Worm (Caenorhabditis elegans) whole organism, young adult: Measurements from ENCODE around the gene C31H2.4.

Experiments
- B0019.2 ChIP-seq: fragments of 200-800 bp; sonication (Bioruptor generic); conservative IDR thresholded peaks from 2 replicates; pipeline ENCODE4 v1.3.6; 2022; ENCODE audit warnings: missing genetic modification reagents, missing genetic modification characterization, missing compliant biosample characterization
- B0336.3 ChIP-seq: fragments of 200-800 bp; sonication (Bioruptor generic); IDR thresholded peaks from 2 replicates; pipeline ENCODE4 v1.3.6; 2022; ENCODE audit warnings: missing genetic modification characterization, missing compliant biosample characterization
- C06A6.2 ChIP-seq: fragments of 200-800 bp; sonication (Bioruptor generic); conservative IDR thresholded peaks from 2 replicates; pipeline ENCODE4 v1.3.6; 2022; ENCODE audit warnings: missing genetic modification characterization, missing compliant biosample characterization
- C17E4.6 ChIP-seq: fragments of 200-800 bp; sonication (Bioruptor generic); IDR thresholded peaks from 2 replicates; pipeline ENCODE4 v1.3.6; 2022; ENCODE audit warnings: missing genetic modification reagents, missing genetic modification characterization, missing compliant biosample characterization
- F10E7.11 ChIP-seq: sonication (generic microtip); optimal IDR thresholded peaks from 2 replicates; lab custom pipeline; 2017; ENCODE audit warnings: mild to moderate bottlenecking, missing genetic modification characterization, moderate library complexity, missing compliant biosample characterization
- F22D6.2 ChIP-seq: sonication (generic microtip); optimal IDR thresholded peaks from 2 replicates; lab custom pipeline; 2016; ENCODE audit warnings: mild to moderate bottlenecking, missing genetic modification characterization, missing compliant biosample characterization
- F37B4.10 ChIP-seq: fragments of 200-800 bp; sonication (Bioruptor generic); IDR thresholded peaks from 2 replicates; pipeline ENCODE4 v1.3.6; 2022; ENCODE audit warnings: missing genetic modification characterization, missing compliant biosample characterization
- F39B2.1 ChIP-seq: fragments of 200-800 bp; sonication (Bioruptor generic); IDR thresholded peaks from 2 replicates; pipeline ENCODE4 v1.3.6; 2022; ENCODE audit warnings: missing genetic modification reagents, missing genetic modification characterization, missing compliant biosample characterization
- F49E8.2 ChIP-seq: sonication (generic microtip); optimal IDR thresholded peaks from 3 replicates; lab custom pipeline; 2017; ENCODE audit warnings: missing genetic modification characterization, mild to moderate bottlenecking, missing compliant biosample characterization, antibody characterized with exemption, moderate library complexity; ENCODE audit not compliant: insufficient read depth
- F57C9.4 ChIP-seq: sonication (generic microtip); optimal IDR thresholded peaks from 2 replicates; lab custom pipeline; 2017; ENCODE audit warnings: mild to moderate bottlenecking, missing genetic modification characterization, missing compliant biosample characterization
- K11D2.4 ChIP-seq: fragments of 200-800 bp; sonication (Bioruptor generic); IDR thresholded peaks from 2 replicates; pipeline ENCODE4 v1.3.6; 2022; ENCODE audit warnings: missing genetic modification reagents, missing genetic modification characterization, missing compliant biosample characterization
- Y53F4B.3 ChIP-seq: fragments of 200-800 bp; sonication (Bioruptor generic); IDR thresholded peaks from 2 replicates; pipeline ENCODE4 v1.3.6; 2022; ENCODE audit warnings: missing genetic modification reagents, missing genetic modification characterization, missing compliant biosample characterization
- Y56A3A.18 ChIP-seq: fragments of 200-800 bp; sonication (Bioruptor generic); IDR thresholded peaks from 2 replicates; pipeline ENCODE4 v1.3.6; 2022; ENCODE audit warnings: missing genetic modification reagents, missing genetic modification characterization, missing compliant biosample characterization
- Y95B8A.8 ChIP-seq: fragments of 200-800 bp; sonication (Bioruptor generic); IDR thresholded peaks from 2 replicates; pipeline ENCODE4 v1.3.6; 2022; ENCODE audit warnings: missing genetic modification reagents, missing genetic modification characterization, missing compliant biosample characterization
- akir-1 ChIP-seq: fragments of 200-800 bp; sonication (Bioruptor generic); optimal IDR thresholded peaks from 2 replicates; lab custom pipeline; 2018; ENCODE audit warnings: mild to moderate bottlenecking, missing genetic modification characterization, moderate library complexity, missing compliant biosample characterization
- athp-1 ChIP-seq: sonication (generic microtip); optimal IDR thresholded peaks from 2 replicates; lab custom pipeline; 2017; ENCODE audit warnings: mild to moderate bottlenecking, missing genetic modification characterization, missing compliant biosample characterization
- cebp-1 ChIP-seq, 2 experiments: fragments of 200-800 bp in 1 of 2; sonication (Bioruptor generic) in 1 of 2; sonication (generic microtip) in 1 of 2; IDR thresholded peaks in 1 of 2; optimal IDR thresholded peaks in 1 of 2; 2 replicates each; pipeline versions ENCODE4 v1.3.6 to Lab custom; 2017 to 2022; ENCODE audit warnings: missing compliant biosample characterization in 2 of 2, missing genetic modification characterization in 2 of 2, mild to moderate bottlenecking in 1 of 2, missing genetic modification reagents in 1 of 2, moderate library complexity in 1 of 2
- ceh-58 ChIP-seq: fragments of 200-800 bp; sonication (Bioruptor generic); IDR thresholded peaks from 2 replicates; pipeline ENCODE4 v1.3.6; 2022; ENCODE audit warnings: missing genetic modification characterization, missing compliant biosample characterization
- ceh-79 ChIP-seq: sonication (generic microtip); optimal IDR thresholded peaks from 2 replicates; lab custom pipeline; 2017; ENCODE audit warnings: mild to moderate bottlenecking, missing genetic modification characterization, missing compliant biosample characterization
- ceh-91 ChIP-seq: fragments of 200-800 bp; sonication (Bioruptor generic); IDR thresholded peaks from 2 replicates; pipeline ENCODE4 v1.3.6; 2022; ENCODE audit warnings: missing genetic modification reagents, missing genetic modification characterization, missing compliant biosample characterization
- chd-7 ChIP-seq: sonication (generic microtip); optimal IDR thresholded peaks from 2 replicates; lab custom pipeline; 2016; ENCODE audit warnings: mild to moderate bottlenecking, missing genetic modification characterization, moderate library complexity, missing compliant biosample characterization
- die-1 ChIP-seq: sonication (generic microtip); optimal IDR thresholded peaks from 2 replicates; lab custom pipeline; 2016; ENCODE audit warnings: missing genotype, mild to moderate bottlenecking, missing genetic modification characterization, missing compliant biosample characterization
- dox-1 ChIP-seq: fragments of 200-800 bp; sonication (Bioruptor generic); IDR thresholded peaks from 2 replicates; pipeline ENCODE4 v1.3.6; 2022; ENCODE audit warnings: missing genetic modification reagents, missing genetic modification characterization, missing compliant biosample characterization
- dpl-1 ChIP-seq: fragments of 150-350 bp; optimal IDR thresholded peaks from 2 replicates; lab custom pipeline; 2014; ENCODE audit warnings: missing biosample characterization, missing genetic modification reagents, missing genetic modification characterization
- egl-44 ChIP-seq: fragments of 200-800 bp; sonication (Bioruptor generic); IDR thresholded peaks from 2 replicates; pipeline ENCODE4 v1.3.6; 2022; ENCODE audit warnings: missing genetic modification reagents, missing genetic modification characterization, missing compliant biosample characterization
- gei-17 ChIP-seq: fragments of 200-800 bp; sonication (Bioruptor generic); optimal IDR thresholded peaks from 2 replicates; lab custom pipeline; 2018; ENCODE audit warnings: mild to moderate bottlenecking, missing genetic modification characterization, missing compliant biosample characterization
- hlh-26 ChIP-seq: fragments of 200-800 bp; sonication (Bioruptor generic); conservative IDR thresholded peaks from 2 replicates; pipeline ENCODE4 v1.3.6; 2022; ENCODE audit warnings: missing genetic modification reagents, missing genetic modification characterization, missing compliant biosample characterization
- lag-1 ChIP-seq: fragments of 200-800 bp; sonication (Bioruptor generic); IDR thresholded peaks from 2 replicates; pipeline ENCODE4 v1.3.6; 2022; ENCODE audit warnings: missing genetic modification reagents, missing genetic modification characterization, missing compliant biosample characterization
- let-526 ChIP-seq: fragments of 200-800 bp; sonication (Bioruptor generic); IDR thresholded peaks from 2 replicates; pipeline ENCODE4 v1.3.6; 2022; ENCODE audit warnings: missing genetic modification reagents, missing genetic modification characterization, missing compliant biosample characterization
- lin-35 ChIP-seq, 3 experiments: fragments of 150-350 bp in 2 of 3; sonication (generic microtip) in 1 of 3; optimal IDR thresholded peaks; 2 replicates each; lab custom pipeline; 2014 to 2018; ENCODE audit warnings: missing biosample characterization in 3 of 3, missing genetic modification characterization in 3 of 3, missing genetic modification reagents in 3 of 3
- lir-1 ChIP-seq: fragments of 200-800 bp; sonication (Bioruptor generic); conservative IDR thresholded peaks from 2 replicates; pipeline ENCODE4 v1.3.6; 2022; ENCODE audit warnings: missing genetic modification reagents, missing genetic modification characterization, missing compliant biosample characterization
- lsl-1 ChIP-seq: fragments of 200-800 bp; sonication (Bioruptor generic); optimal IDR thresholded peaks from 2 replicates; lab custom pipeline; 2018; ENCODE audit warnings: mild to moderate bottlenecking, missing genetic modification characterization, moderate library complexity, missing compliant biosample characterization
- madf-10 ChIP-seq: sonication (generic microtip); optimal IDR thresholded peaks from 2 replicates; lab custom pipeline; 2016; ENCODE audit warnings: mild to moderate bottlenecking, missing genetic modification characterization, missing compliant biosample characterization
- madf-3 ChIP-seq: fragments of 200-800 bp; sonication (Bioruptor generic); IDR thresholded peaks from 2 replicates; pipeline ENCODE4 v1.3.6; 2022; ENCODE audit warnings: missing genetic modification reagents, missing genetic modification characterization, missing compliant biosample characterization
- mel-28 ChIP-seq: sonication (generic microtip); optimal IDR thresholded peaks from 2 replicates; lab custom pipeline; 2016; ENCODE audit warnings: borderline replicate concordance, mild to moderate bottlenecking, missing genetic modification characterization, missing compliant biosample characterization
- nhr-179 ChIP-seq: sonication (generic microtip); optimal IDR thresholded peaks from 2 replicates; lab custom pipeline; 2016; ENCODE audit warnings: mild to moderate bottlenecking, missing genetic modification characterization, missing compliant biosample characterization
- nhr-80 ChIP-seq: sonication (generic microtip); optimal IDR thresholded peaks from 2 replicates; lab custom pipeline; 2016; ENCODE audit warnings: missing genetic modification characterization, missing compliant biosample characterization
- sdz-38 ChIP-seq: sonication (generic microtip); optimal IDR thresholded peaks from 2 replicates; lab custom pipeline; 2016; ENCODE audit warnings: missing genotype, missing genetic modification characterization, missing compliant biosample characterization
- somi-1 ChIP-seq: fragments of 200-800 bp; sonication (Bioruptor generic); optimal IDR thresholded peaks from 2 replicates; lab custom pipeline; 2018; ENCODE audit warnings: mild to moderate bottlenecking, missing genetic modification characterization, missing compliant biosample characterization
- sptf-2 ChIP-seq: fragments of 200-800 bp; sonication (Bioruptor generic); optimal IDR thresholded peaks from 2 replicates; lab custom pipeline; 2018; ENCODE audit warnings: mild to moderate bottlenecking, missing genetic modification characterization, missing compliant biosample characterization
- tbp1 ChIP-seq: fragments of 200-800 bp; sonication (Bioruptor generic); optimal IDR thresholded peaks from 2 replicates; lab custom pipeline; 2018; ENCODE audit warnings: mild to moderate bottlenecking, missing genetic modification characterization, missing compliant biosample characterization
- tlf-1 ChIP-seq: fragments of 200-800 bp; sonication (Bioruptor generic); optimal IDR thresholded peaks from 2 replicates; lab custom pipeline; 2018; ENCODE audit warnings: mild to moderate bottlenecking, missing genetic modification characterization, missing compliant biosample characterization
- zfh-2 ChIP-seq: fragments of 200-800 bp; sonication (Bioruptor generic); conservative IDR thresholded peaks from 2 replicates; pipeline ENCODE4 v1.3.6; 2022; ENCODE audit warnings: missing genetic modification reagents, missing genetic modification characterization, missing compliant biosample characterization
- ztf-18 ChIP-seq: sonication (generic microtip); optimal IDR thresholded peaks from 2 replicates; lab custom pipeline; 2016; ENCODE audit warnings: missing genotype, mild to moderate bottlenecking, missing genetic modification characterization, missing compliant biosample characterization
- ztf-22 ChIP-seq: fragments of 200-800 bp; sonication (Bioruptor generic); optimal IDR thresholded peaks from 2 replicates; lab custom pipeline; 2018; ENCODE audit warnings: mild to moderate bottlenecking, missing genetic modification characterization, moderate library complexity, missing compliant biosample characterization
- ztf-25 ChIP-seq: fragments of 200-800 bp; sonication (Bioruptor generic); IDR thresholded peaks from 2 replicates; pipeline ENCODE4 v1.3.6; 2022; ENCODE audit warnings: missing genetic modification reagents, missing genetic modification characterization, missing compliant biosample characterization
- ztf-26 ChIP-seq: sonication (generic microtip); optimal IDR thresholded peaks from 2 replicates; lab custom pipeline; 2017; ENCODE audit warnings: missing genetic modification characterization, missing compliant biosample characterization
- ztf-6 ChIP-seq: fragments of 200-800 bp; sonication (Bioruptor generic); IDR thresholded peaks from 2 replicates; pipeline ENCODE4 v1.3.6; 2022; ENCODE audit warnings: missing genetic modification reagents, missing genetic modification characterization, missing compliant biosample characterization

Gene C31H2.4

DNA sequence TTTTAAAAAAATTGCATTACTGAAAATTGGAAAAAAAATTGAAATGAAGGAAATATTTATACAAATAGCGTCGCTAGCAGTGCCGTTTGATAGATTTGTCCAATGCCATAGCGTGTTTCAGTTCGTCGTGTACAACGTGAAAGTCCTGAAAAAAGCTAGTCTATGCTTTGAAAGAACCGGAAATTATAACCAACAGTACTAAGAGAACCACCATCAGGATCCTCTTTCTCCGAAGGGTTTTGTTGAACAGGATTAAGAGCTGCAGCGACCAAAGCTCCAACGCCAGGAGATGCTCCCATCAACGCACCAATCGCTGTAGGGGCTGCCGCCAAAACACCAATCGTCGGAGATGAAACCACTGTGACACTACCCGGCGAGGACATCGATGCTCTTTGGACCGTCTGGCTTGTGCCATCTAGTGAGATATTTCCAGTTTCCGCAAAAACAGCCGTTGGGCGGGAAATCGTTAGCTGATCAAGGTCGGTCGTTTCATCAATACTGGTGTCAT lies 53.2 kb downstream of the C31H2.4 start (continued):
- TF ChIP-seq nhr-80 (tag; lab: Kevin White, UChicago) (peak; percentile 41), mel-28 (tag; lab: Kevin White, UChicago) (peak; percentile 29), lag-1 (GFP tag; lab: Robert Waterston, UW) (no peak), madf-10 (tag; lab: Kevin White, UChicago) (peak; percentile 30), lin-35 (GFP tag; optimal IDR thresholded peaks at IDR 0.05; lab: Kevin White, UChicago) (no peak), sptf-2 (GFP tag; lab: Kevin White, UChicago) (no peak), dpl-1 (GFP tag; lab: Kevin White, UChicago) (no peak), akir-1 (no peak), die-1 (tag; lab: Kevin White, UChicago) (no peak), F39B2.1 (GFP tag; lab: Robert Waterston, UW) (no peak), ceh-58 (GFP tag; lab: Robert Waterston, UW) (0 out of 2 replicates have a peak, but pooled peaks have one; percentile 5), dox-1 (GFP tag; lab: Robert Waterston, UW) (peak; percentile 27; the same call in 1 of the 2 replicates), ztf-26 (tag; lab: Kevin White, UChicago) (peak; percentile 28), chd-7 (tag; lab: Kevin White, UChicago) (peak; percentile 45), athp-1 (tag; lab: Kevin White, UChicago) (no peak), ztf-6 (GFP tag; lab: Robert Waterston, UW) (no peak), F57C9.4 (tag; lab: Kevin White, UChicago) (no peak), ztf-25 (GFP tag; lab: Robert Waterston, UW) (no peak), somi-1 (GFP tag; lab: Kevin White, UChicago) (no peak), ceh-79 (tag; lab: Kevin White, UChicago) (peak; percentile 13), F49E8.2 (tag; lab: Kevin White, UChicago) (no peak), B0019.2 (0 out of 2 replicates have a peak, but pooled peaks have one; percentile 13), gei-17 (GFP tag; lab: Kevin White, UChicago) (peak; percentile 87), ceh-91 (GFP tag; lab: Robert Waterston, UW) (no peak), C17E4.6 (no peak), B0336.3 (peak; percentile 83), F37B4.10 (0 out of 2 replicates have a peak, but pooled peaks have one; percentile 73), zfh-2 (peak; percentile 68), C06A6.2 (GFP tag; lab: Robert Waterston, UW) (0 out of 2 replicates have a peak, but pooled peaks have one; percentile 22), F22D6.2 (tag; lab: Kevin White, UChicago) (no peak), hlh-26 (GFP tag; lab: Robert Waterston, UW) (no peak), let-526 (GFP tag; lab: Robert Waterston, UW) (no peak), F10E7.11 (tag; lab: Kevin White, UChicago) (no peak), ztf-18 (tag; lab: Kevin White, UChicago) (no peak), Y56A3A.18 (GFP tag; lab: Robert Waterston, UW) (peak; percentile 93; the same call in 1 of the 2 replicates), lir-1 (GFP tag; lab: Robert Waterston, UW) (no peak; the same call in 1 of the 2 replicates), ztf-22 (GFP tag; lab: Kevin White, UChicago) (peak; percentile 54), Y53F4B.3 (GFP tag; lab: Robert Waterston, UW) (no peak), sdz-38 (no peak), madf-3 (peak; percentile 78; the same call in 1 of the 2 replicates), Y95B8A.8 (GFP tag; lab: Robert Waterston, UW) (0 out of 2 replicates have a peak, but pooled peaks have one; percentile 6), cebp-1 (GFP tag; IDR thresholded peaks at IDR 0.05; lab: Robert Waterston, UW) (no peak), cebp-1 (tag; optimal IDR thresholded peaks at IDR 0.05; lab: Kevin White, UChicago) (peak; percentile 72), tlf-1 (GFP tag; lab: Kevin White, UChicago) (no peak), egl-44 (GFP tag; lab: Robert Waterston, UW) (peak; percentile 8; the same call in 1 of the 2 replicates), nhr-179 (tag; lab: Kevin White, UChicago) (no peak), lsl-1 (GFP tag; lab: Kevin White, UChicago) (no peak), K11D2.4 (GFP tag; lab: Robert Waterston, UW) (no peak), tbp1 (no peak)
